Worm (Caenorhabditis elegans) whole organism, L3 larva: ENCODE data around the gene C26D10.6.

Source experiments
- R02D3.7 ChIP-seq: fragments of 150-350 bp; optimal IDR thresholded peaks from 2 replicates; lab custom pipeline; 2014; ENCODE audit warnings: missing biosample characterization, missing genetic modification characterization
- ZK546.5 ChIP-seq: sonication (generic microtip); optimal IDR thresholded peaks from 2 replicates; lab custom pipeline; 2017; ENCODE audit warnings: missing biosample characterization, missing genetic modification characterization
- ceh-28 ChIP-seq: fragments of 150-350 bp; optimal IDR thresholded peaks from 2 replicates; lab custom pipeline; 2014; ENCODE audit warnings: missing biosample characterization, missing genetic modification reagents, missing genetic modification characterization
- ceh-9 ChIP-seq: sonication (generic microtip); optimal IDR thresholded peaks from 2 replicates; lab custom pipeline; 2018; ENCODE audit warnings: missing biosample characterization, missing genetic modification characterization
- daf-12 ChIP-seq: fragments of 150-350 bp; optimal IDR thresholded peaks from 2 replicates; lab custom pipeline; 2014; ENCODE audit warnings: missing biosample characterization, missing genetic modification reagents, missing genetic modification characterization
- egl-27 ChIP-seq: sonication (generic microtip); optimal IDR thresholded peaks from 4 replicates; lab custom pipeline; 2017; ENCODE audit warnings: missing biosample characterization, missing genetic modification reagents, missing genetic modification characterization
- egl-5 ChIP-seq: fragments of 150-350 bp; optimal IDR thresholded peaks from 2 replicates; lab custom pipeline; 2017; ENCODE audit warnings: missing biosample characterization, missing genetic modification reagents, missing genetic modification characterization, inconsistent platforms
- elt-2 ChIP-seq: sonication (generic microtip); optimal IDR thresholded peaks from 2 replicates; lab custom pipeline; 2016; ENCODE audit warnings: missing genetic modification reagents, mild to moderate bottlenecking, missing genetic modification characterization, missing compliant biosample characterization
- elt-3 ChIP-seq, 3 experiments: fragments of 150-350 bp in 1 of 3; sonication (generic microtip) in 2 of 3; optimal IDR thresholded peaks; 2 replicates in 2 of 3; 4 replicates in 1 of 3; lab custom pipeline; 2014 to 2017; ENCODE audit warnings: missing biosample characterization in 3 of 3, missing genetic modification characterization in 3 of 3
- eor-1 ChIP-seq, 2 experiments: fragments of 150-350 bp; optimal IDR thresholded peaks; 2 replicates each; lab custom pipeline; 2014 to 2018; ENCODE audit warnings: missing biosample characterization in 2 of 2, missing genetic modification characterization in 2 of 2
- fkh-10 ChIP-seq: sonication (generic microtip); optimal IDR thresholded peaks from 2 replicates; lab custom pipeline; 2017; ENCODE audit warnings: missing biosample characterization, missing genetic modification reagents, missing genetic modification characterization
- fkh-2 ChIP-seq: fragments of 150-350 bp; optimal IDR thresholded peaks from 2 replicates; lab custom pipeline; 2014; ENCODE audit warnings: missing biosample characterization, missing genetic modification reagents, missing genetic modification characterization
- hmg-11 ChIP-seq: sonication (generic microtip); optimal IDR thresholded peaks from 2 replicates; lab custom pipeline; 2016; ENCODE audit warnings: missing genetic modification characterization, missing compliant biosample characterization
- jun-1 ChIP-seq: fragments of 150-350 bp; optimal IDR thresholded peaks from 2 replicates; lab custom pipeline; 2014; ENCODE audit warnings: missing biosample characterization, missing genetic modification reagents, missing genetic modification characterization
- lin-15B ChIP-seq: fragments of 150-350 bp; optimal IDR thresholded peaks from 2 replicates; lab custom pipeline; 2014; ENCODE audit warnings: missing biosample characterization, missing genetic modification characterization
- lin-39 ChIP-seq: fragments of 150-350 bp; optimal IDR thresholded peaks from 2 replicates; lab custom pipeline; 2018; ENCODE audit warnings: missing biosample characterization, missing genetic modification reagents, missing genetic modification characterization
- lsy-12 ChIP-seq: sonication (generic microtip); optimal IDR thresholded peaks from 2 replicates; lab custom pipeline; 2016; ENCODE audit warnings: mild to moderate bottlenecking, missing genetic modification characterization, missing compliant biosample characterization
- mdl-1 ChIP-seq: fragments of 150-350 bp; optimal IDR thresholded peaks from 2 replicates; lab custom pipeline; 2014; ENCODE audit warnings: missing biosample characterization, missing genetic modification characterization
- nfya-1 ChIP-seq: sonication (generic microtip); optimal IDR thresholded peaks from 2 replicates; lab custom pipeline; 2017; ENCODE audit warnings: missing genetic modification characterization, mild to moderate bottlenecking, missing compliant biosample characterization, antibody characterized with exemption, moderate library complexity; ENCODE audit not compliant: insufficient read depth
- nhr-11 ChIP-seq: fragments of 150-350 bp; optimal IDR thresholded peaks from 2 replicates; lab custom pipeline; 2014; ENCODE audit warnings: missing biosample characterization, missing genetic modification characterization
- nhr-23 ChIP-seq: fragments of 150-350 bp; optimal IDR thresholded peaks from 2 replicates; lab custom pipeline; 2014; ENCODE audit warnings: missing biosample characterization, missing genetic modification reagents, missing genetic modification characterization
- nhr-237 ChIP-seq: fragments of 150-350 bp; optimal IDR thresholded peaks from 2 replicates; lab custom pipeline; 2014; ENCODE audit warnings: missing biosample characterization, missing genetic modification characterization
- nhr-25 ChIP-seq: sonication (generic microtip); optimal IDR thresholded peaks from 2 replicates; lab custom pipeline; 2017; ENCODE audit warnings: missing biosample characterization, missing genetic modification characterization
- nhr-67 ChIP-seq: fragments of 150-350 bp; optimal IDR thresholded peaks from 2 replicates; lab custom pipeline; 2014; ENCODE audit warnings: missing biosample characterization, missing genetic modification characterization
- nhr-76 ChIP-seq: fragments of 150-350 bp; sonication (generic microtip); optimal IDR thresholded peaks from 5 replicates; lab custom pipeline; 2014; ENCODE audit warnings: missing biosample characterization, missing genetic modification characterization
- pha-4 ChIP-seq: fragments of 150-350 bp; optimal IDR thresholded peaks from 2 replicates; lab custom pipeline; 2014; ENCODE audit warnings: missing biosample characterization, missing genetic modification reagents, missing genetic modification characterization
- pqm-1 ChIP-seq: fragments of 150-350 bp; optimal IDR thresholded peaks from 2 replicates; lab custom pipeline; 2017; ENCODE audit warnings: missing biosample characterization, missing genetic modification characterization, inconsistent platforms
- skn-1 ChIP-seq: fragments of 150-350 bp; optimal IDR thresholded peaks from 2 replicates; lab custom pipeline; 2014; ENCODE audit warnings: missing biosample characterization, missing genetic modification characterization
- unc-39 ChIP-seq: sonication (generic microtip); optimal IDR thresholded peaks from 4 replicates; lab custom pipeline; 2017; ENCODE audit warnings: missing biosample characterization, missing genetic modification characterization
- unc-62 ChIP-seq: fragments of 150-350 bp; sonication (generic microtip); optimal IDR thresholded peaks from 4 replicates; lab custom pipeline; 2014; ENCODE audit warnings: missing biosample characterization, missing genetic modification reagents, missing genetic modification characterization

C26D10.6 gene

DNA sequence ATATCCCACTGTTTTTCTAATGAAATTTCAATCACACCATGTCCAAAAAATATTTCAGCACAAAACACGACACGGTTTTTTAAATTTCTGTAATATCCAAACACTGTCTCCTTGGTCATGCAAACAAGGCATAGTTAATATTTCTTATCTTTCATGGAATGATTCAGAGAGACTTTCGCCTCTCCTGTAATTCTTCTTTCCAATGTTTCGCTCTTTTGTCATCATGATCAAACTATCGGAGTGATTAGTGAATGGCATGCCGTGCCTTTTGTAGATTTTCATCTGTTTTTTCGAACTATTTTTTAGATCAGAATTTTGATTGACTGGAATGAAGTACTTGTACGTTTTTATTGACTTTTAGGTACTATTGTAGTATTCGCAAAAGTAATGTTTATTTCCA is 29.8 kb upstream of the C26D10.6 start:
- TF ChIP-seq nhr-25 = no peak
- TF ChIP-seq nhr-76 = no peak
- peak; percentile 65 for TF ChIP-seq skn-1 (tag; lab: Kevin White, UChicago)
- no peak for TF ChIP-seq egl-27 (tag; lab: Kevin White, UChicago)
- peak; percentile 14 for TF ChIP-seq jun-1 (tag; lab: Kevin White, UChicago)
- TF ChIP-seq elt-2 (tag; lab: Kevin White, UChicago) = peak; percentile 77
- no peak for TF ChIP-seq R02D3.7 (tag; lab: Kevin White, UChicago)
- no peak for TF ChIP-seq unc-62 (GFP tag; lab: Kevin White, UChicago)
- peak; percentile 77 for TF ChIP-seq pqm-1 (tag; lab: Kevin White, UChicago)
- TF ChIP-seq nhr-23 (tag; lab: Kevin White, UChicago) = no peak
- no peak for TF ChIP-seq fkh-10 (GFP tag; lab: Kevin White, UChicago)
- TF ChIP-seq lsy-12 (tag; lab: Kevin White, UChicago) = peak; percentile 11
- TF ChIP-seq fkh-2 (tag; lab: Kevin White, UChicago) = no peak
- TF ChIP-seq hmg-11 (tag; lab: Kevin White, UChicago) = no peak
- TF ChIP-seq daf-12 (tag; lab: Kevin White, UChicago) = no peak

DNA sequence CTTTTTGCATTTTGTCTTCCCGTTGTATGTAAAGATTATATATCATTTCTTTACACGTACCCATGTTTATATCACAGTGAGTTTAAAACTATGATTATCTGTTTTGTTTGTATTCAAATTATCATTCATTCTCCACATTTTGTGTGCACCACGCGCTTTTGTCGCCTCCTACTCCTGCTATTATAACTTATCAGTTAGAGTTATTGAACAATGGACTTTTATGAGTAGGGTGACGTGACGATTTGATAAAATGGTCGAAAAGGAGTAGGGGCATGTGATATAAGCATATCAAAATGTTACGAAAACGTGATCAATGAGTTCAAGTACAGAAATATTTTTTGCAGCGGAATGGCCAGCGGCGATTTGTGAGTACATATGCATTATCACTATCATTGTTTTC is 28.4 kb upstream of the C26D10.6 start:
- peak; percentile 100 for TF ChIP-seq pqm-1 (tag; lab: Kevin White, UChicago)
- peak; percentile 95 for TF ChIP-seq jun-1 (tag; lab: Kevin White, UChicago)
- TF ChIP-seq pha-4 (tag; lab: Kevin White, UChicago) = peak; percentile 80
- peak; percentile 99 for TF ChIP-seq elt-2 (tag; lab: Kevin White, UChicago)
- TF ChIP-seq lsy-12 (tag; lab: Kevin White, UChicago) = peak; percentile 38
- TF ChIP-seq skn-1 (tag; lab: Kevin White, UChicago) = peak; percentile 1
- TF ChIP-seq nfya-1 = peak; percentile 22
- no peak for TF ChIP-seq ceh-28 (tag; lab: Kevin White, UChicago)
- no peak for TF ChIP-seq ZK546.5 (tag; lab: Kevin White, UChicago)

DNA sequence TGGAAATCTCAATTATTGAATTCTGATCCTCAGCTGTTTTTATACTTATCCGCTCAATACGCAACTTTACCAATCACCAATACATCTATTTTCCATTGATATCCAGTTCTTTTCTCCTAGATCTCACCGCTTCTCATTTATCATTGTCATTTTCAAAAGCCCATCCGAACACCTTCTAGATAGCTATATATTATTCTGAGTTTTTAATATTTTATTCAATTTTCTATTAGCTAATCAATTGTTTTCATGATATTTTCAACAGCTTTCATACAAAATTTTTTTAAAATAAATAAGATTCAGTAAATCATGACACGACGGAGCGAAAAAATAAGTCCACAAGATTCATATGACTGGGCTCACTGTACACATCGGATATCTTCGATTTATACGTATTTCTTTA is 26.7 kb upstream of the C26D10.6 start, which contains the start of gene F49E12.12:
F49E12.12 (plus strand) TSS at position 301 of the 400 bp plus-strand sequence.
- no peak for TF ChIP-seq mdl-1 (tag; lab: Kevin White, UChicago)
- TF ChIP-seq eor-1 (tag; optimal IDR thresholded peaks at IDR 0.05; lab: Kevin White, UChicago) = no peak
- no peak for TF ChIP-seq lin-39 (tag; lab: Kevin White, UChicago)
- no peak for TF ChIP-seq pqm-1 (tag; lab: Kevin White, UChicago)
- TF ChIP-seq R02D3.7 (tag; lab: Kevin White, UChicago) = no peak
- TF ChIP-seq nhr-11 (tag; lab: Kevin White, UChicago) = no peak
- TF ChIP-seq fkh-10 (GFP tag; lab: Kevin White, UChicago) = no peak
- TF ChIP-seq nfya-1 = no peak
- no peak for TF ChIP-seq nhr-23 (tag; lab: Kevin White, UChicago)
- TF ChIP-seq nhr-76 = no peak
- TF ChIP-seq egl-5 (tag; lab: Kevin White, UChicago) = no peak
- no peak for TF ChIP-seq ceh-9 (tag; lab: Kevin White, UChicago)
- TF ChIP-seq lin-15B (tag; lab: Kevin White, UChicago) = no peak

DNA sequence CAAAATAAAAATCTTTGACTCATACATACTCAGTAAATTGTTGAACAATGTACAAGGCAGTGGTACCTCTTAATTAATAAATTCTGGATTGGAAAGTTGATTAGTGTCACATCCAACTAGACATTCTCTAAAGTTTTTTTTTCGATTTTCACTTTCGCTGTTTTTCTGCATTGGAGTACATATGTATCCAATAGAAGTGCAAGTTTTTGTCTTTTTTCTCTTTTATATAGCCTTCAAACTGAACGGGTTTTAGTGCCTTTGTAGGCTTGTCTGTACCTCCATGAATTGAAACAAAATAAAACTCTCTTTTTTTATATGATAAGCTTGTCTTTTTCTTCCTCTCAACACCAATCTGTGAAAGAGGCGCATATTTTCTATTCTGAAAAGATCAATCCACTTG is 25.7 kb upstream of the C26D10.6 start:
- no peak for TF ChIP-seq elt-3 (tag; optimal IDR thresholded peaks at IDR 0.05; lab: Kevin White, UChicago)
- TF ChIP-seq nhr-25 = peak; percentile 55

DNA sequence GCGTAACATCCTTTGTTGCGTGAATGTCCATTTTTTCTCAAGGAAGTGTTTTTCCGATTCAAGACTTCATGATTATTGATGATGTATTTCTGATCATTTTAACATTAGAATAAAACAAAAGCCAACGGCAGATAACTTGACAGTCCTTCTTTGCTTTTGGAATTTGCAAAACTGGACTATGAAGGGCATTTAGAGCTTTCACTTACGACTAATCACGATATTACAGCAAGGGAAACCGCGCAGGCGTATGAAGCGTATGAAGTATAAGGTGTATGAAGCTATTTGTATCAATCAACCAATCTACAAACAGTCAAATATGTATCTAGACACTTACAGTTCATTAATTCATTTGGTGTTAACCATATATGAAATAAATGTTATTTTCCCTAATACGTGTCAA is 23.2 kb upstream of the C26D10.6 start:
- TF ChIP-seq nhr-25 (peak; percentile 21), hmg-11 (tag; lab: Kevin White, UChicago) (no peak)
- TF ChIP-seq, all 47 proteins: peak for 1

DNA sequence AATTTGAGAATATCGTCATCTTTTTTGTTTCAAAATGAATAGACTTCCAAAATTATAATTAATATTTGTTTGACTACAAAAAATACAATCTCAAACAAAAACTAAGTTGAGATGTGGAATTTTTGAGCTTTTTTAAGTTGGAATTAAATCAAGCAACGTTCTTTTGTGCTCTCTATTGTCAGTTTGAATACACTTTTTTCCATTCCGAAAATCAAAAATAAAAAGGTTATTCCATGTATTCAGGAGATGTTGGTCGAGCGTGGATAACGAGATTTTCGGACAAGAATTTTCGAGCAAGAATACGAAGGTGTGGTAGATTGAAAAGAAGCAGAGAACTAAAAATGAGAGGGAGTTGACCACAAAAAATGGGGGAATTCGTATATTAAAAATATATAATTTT is 15.7 kb upstream of the C26D10.6 start:
- TF ChIP-seq lsy-12 (tag; lab: Kevin White, UChicago) (no peak), fkh-10 (GFP tag; lab: Kevin White, UChicago) (peak; percentile 89)

DNA sequence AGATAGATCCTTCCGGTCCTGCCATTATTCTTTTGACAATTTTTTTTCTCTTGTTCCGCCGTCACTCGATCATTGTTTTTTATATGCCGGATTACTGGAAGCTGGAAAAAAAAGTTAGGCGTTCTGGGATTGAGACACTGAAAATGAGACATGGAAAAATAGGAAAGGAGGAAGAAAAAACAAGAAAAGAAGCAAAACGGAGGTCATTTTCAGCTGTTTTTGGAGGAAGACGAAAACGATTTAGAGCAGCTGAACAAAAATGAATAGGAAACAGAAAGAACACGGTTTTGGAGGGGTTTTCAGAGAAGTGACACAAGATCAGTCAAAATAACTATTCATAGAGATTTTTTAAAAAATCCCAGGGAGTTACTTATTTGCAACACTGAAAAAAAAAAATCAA is 14.6 kb upstream of the C26D10.6 start, which contains the start of gene amt-3:
amt-3 (minus strand) TSS at position 101 of the 400 bp plus-strand sequence.
- TF ChIP-seq nhr-67 (tag; lab: Kevin White, UChicago) = no peak
- TF ChIP-seq unc-39 (tag; lab: Kevin White, UChicago) = no peak
- TF ChIP-seq nhr-237 (tag; lab: Kevin White, UChicago) = no peak
- no peak for TF ChIP-seq ceh-9 (tag; lab: Kevin White, UChicago)
